Worm (Caenorhabditis elegans): ENCODE data around the gene F53H8.3.
"Not testable (repeated sequence)": the region's sequence is repeated elsewhere in the genome, so short reads cannot be mapped to it uniquely, and the experiment has no call there.

F53H8.3 gene

ce11 chrX:938269-938883, at the start of gene F53H8.3:
Gene F53H8.3, plus strand, starts transcription at chrX:938543.
- TF ChIP-seq nhr-10 (tag; optimal IDR thresholded peaks at IDR 0.05) (no peak), T20F7.1 (GFP tag; optimal IDR thresholded peaks at IDR 0.05) (no peak), pqm-1 (tag; optimal IDR thresholded peaks at IDR 0.05) (peak; percentile 85), lim-7 (GFP tag; IDR thresholded peaks at IDR 0.05) (no peak), nhr-28 (tag; optimal IDR thresholded peaks at IDR 0.05) (peak; percentile 22), dve-1 (tag; optimal IDR thresholded peaks at IDR 0.05; ENCODE audit: insufficient read depth) (peak; percentile 50), unc-62 (GFP tag; optimal IDR thresholded peaks at IDR 0.05 in 1 of 2) (no peak), unc-62 (tag; optimal IDR thresholded peaks at IDR 0.05) (no peak), hlh-11 (tag; optimal IDR thresholded peaks at IDR 0.05) (peak; percentile 24), dmd-6 (GFP tag; IDR thresholded peaks at IDR 0.05) (peak; percentile 6; the same call in 1 of the 2 replicates), F26F4.8 (GFP tag; conservative IDR thresholded peaks at IDR 0.05) (no peak), egl-43 (GFP tag; IDR thresholded peaks at IDR 0.05) (no peak), ces-1 (GFP tag; optimal IDR thresholded peaks at IDR 0.05) (no peak), fkh-10 (GFP tag; optimal IDR thresholded peaks at IDR 0.05) (no peak), mes-2 (tag; optimal IDR thresholded peaks at IDR 0.05; ENCODE audit: poor library complexity, severe bottlenecking) (no peak), daf-16 (GFP tag; optimal IDR thresholded peaks at IDR 0.05) (no peak), daf-16 (tag; optimal IDR thresholded peaks at IDR 0.05) (peak; percentile 73)

- TF ChIP-seq set-16 (GFP tag; IDR thresholded peaks at IDR 0.05), result peak; percentile 64
- TF ChIP-seq daf-16 (GFP tag; optimal IDR thresholded peaks at IDR 0.05), result peak in 1 of 2 experiments; percentile 7
- TF ChIP-seq daf-16 (tag; optimal IDR thresholded peaks at IDR 0.05), result not testable (repeated sequence)
- 0 out of 2 replicates have a peak, but pooled peaks have one; percentile 52 for TF ChIP-seq egl-43 (GFP tag; IDR thresholded peaks at IDR 0.05)
These were observed 45.8 kb upstream of the F53H8.3 start for ce11 chrX:892537-892936.

ce11 chrX:897948-898347, 40.4 kb upstream of the F53H8.3 start, which contains the start of gene mab-7:
Gene mab-7, minus strand, starts transcription at chrX:898048.
- TF ChIP-seq dmd-8 (GFP tag; IDR thresholded peaks at IDR 0.05) (no peak), nhr-76 (tag; optimal IDR thresholded peaks at IDR 0.05) (no peak), mes-2 (tag; optimal IDR thresholded peaks at IDR 0.05; ENCODE audit: poor library complexity, severe bottlenecking) (no peak), nhr-28 (tag; optimal IDR thresholded peaks at IDR 0.05) (no peak), ama-1 (optimal IDR thresholded peaks at IDR 0.05) (no peak), lin-39 (tag; optimal IDR thresholded peaks at IDR 0.05) (no peak), nhr-6 (tag; optimal IDR thresholded peaks at IDR 0.05) (no peak), lir-3 (tag; optimal IDR thresholded peaks at IDR 0.05) (no peak), mep-1 (tag; optimal IDR thresholded peaks at IDR 0.05) (no peak), D1046.2 (GFP tag; IDR thresholded peaks at IDR 0.05) (no peak), T20F7.1 (GFP tag; optimal IDR thresholded peaks at IDR 0.05) (no peak), fkh-10 (GFP tag; optimal IDR thresholded peaks at IDR 0.05) (no peak), ztf-7 (tag; optimal IDR thresholded peaks at IDR 0.05) (no peak), zfp-2 (tag; optimal IDR thresholded peaks at IDR 0.05) (no peak), zip-2 (tag; optimal IDR thresholded peaks at IDR 0.05) (no peak), ceh-20 (GFP tag; IDR thresholded peaks at IDR 0.05) (no peak)

- TF ChIP-seq zip-2 (tag; optimal IDR thresholded peaks at IDR 0.05), result no peak
- TF ChIP-seq nhr-237 (tag; optimal IDR thresholded peaks at IDR 0.05), result no peak
- TF ChIP-seq F37D6.2 (tag; optimal IDR thresholded peaks at IDR 0.05), result no peak
- TF ChIP-seq set-16 (GFP tag; IDR thresholded peaks at IDR 0.05), result no peak
- TF ChIP-seq daf-19 (GFP tag; conservative IDR thresholded peaks at IDR 0.05), result no peak
- no peak for TF ChIP-seq hmg-1.1 (GFP tag; IDR thresholded peaks at IDR 0.05)
- no peak for TF ChIP-seq R02D3.7 (tag; optimal IDR thresholded peaks at IDR 0.05)
- TF ChIP-seq ztf-11 (tag; optimal IDR thresholded peaks at IDR 0.05), result no peak
- no peak for TF ChIP-seq unc-62 (GFP tag; optimal IDR thresholded peaks at IDR 0.05 in 1 of 2)
- TF ChIP-seq unc-62 (tag; optimal IDR thresholded peaks at IDR 0.05), result no peak
- no peak for TF ChIP-seq lin-29 (GFP tag; IDR thresholded peaks at IDR 0.05)
These were observed 35.8 kb upstream of the F53H8.3 start, which contains the start of gene ZC13.10 for ce11 chrX:902512-902911. Gene ZC13.10, minus strand, starts transcription at chrX:902612.

Data from whole organism, L4 larva.